Worm (Caenorhabditis elegans): ENCODE data around the gene T28D6.7.

DNA sequence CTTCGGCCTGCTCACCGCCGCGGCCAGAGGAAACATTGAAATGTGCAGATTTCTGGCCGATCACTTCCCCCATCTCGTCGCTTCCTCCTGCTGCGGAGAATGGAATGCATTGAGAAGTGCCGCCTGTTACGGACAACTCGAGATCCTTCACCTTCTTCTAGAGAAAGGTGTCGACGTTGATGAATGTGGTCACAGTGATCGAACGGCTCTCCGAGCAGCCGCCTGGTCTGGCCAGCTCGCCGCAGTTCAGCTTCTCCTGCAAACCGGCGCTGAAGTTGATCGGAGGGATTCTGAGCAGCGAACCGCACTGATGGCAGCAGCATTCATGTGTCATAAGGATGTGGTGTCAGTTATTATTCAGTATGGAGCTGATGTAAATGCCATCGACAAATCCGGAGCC is 16.6 kb upstream of the T28D6.7 start:
- TF ChIP-seq ama-1 (optimal IDR thresholded peaks at IDR 0.05), result no peak
- no peak for TF ChIP-seq unc-62 (GFP tag; optimal IDR thresholded peaks at IDR 0.05 in 1 of 2)
- TF ChIP-seq unc-62 (tag; optimal IDR thresholded peaks at IDR 0.05), result no peak
- TF ChIP-seq nhr-6 (tag; optimal IDR thresholded peaks at IDR 0.05), result no peak
- TF ChIP-seq spr-1 (tag; optimal IDR thresholded peaks at IDR 0.05), result no peak
- no peak for TF ChIP-seq pqm-1 (tag; optimal IDR thresholded peaks at IDR 0.05)
- no peak for TF ChIP-seq nhr-28 (tag; optimal IDR thresholded peaks at IDR 0.05)
- TF ChIP-seq unc-39 (tag; optimal IDR thresholded peaks at IDR 0.05), result no peak
- no peak for TF ChIP-seq snpc-4 (tag; optimal IDR thresholded peaks at IDR 0.05)
- no peak for TF ChIP-seq snpc-1.2 (GFP tag; IDR thresholded peaks at IDR 0.05)
- TF ChIP-seq R02D3.7 (tag; optimal IDR thresholded peaks at IDR 0.05), result no peak
